Fruit fly (Drosophila melanogaster) whole organism, embryonic: ENCODE measurements around the gene CG31805.

Experiments used
- Blimp-1 ChIP-seq: fragments of 200-800 bp; sonication (Bioruptor generic); optimal IDR thresholded peaks from 3 replicates; lab custom pipeline; 2018; ENCODE audit warnings: missing biosample characterization, missing genetic modification characterization, mild to moderate bottlenecking, moderate library complexity, missing genetic modification reagents
- CG11504 ChIP-seq: fragments of 200-800 bp; sonication (Bioruptor generic); optimal IDR thresholded peaks from 3 replicates; lab custom pipeline; 2019; ENCODE audit warnings: missing biosample characterization, mild to moderate bottlenecking, missing genetic modification characterization, moderate library complexity
- CG12391 ChIP-seq: fragments of 200-800 bp; sonication (Bioruptor generic); optimal IDR thresholded peaks from 3 replicates; lab custom pipeline; 2018; ENCODE audit warnings: missing biosample characterization, mild to moderate bottlenecking, missing genetic modification characterization, moderate library complexity
- CG13775 ChIP-seq: fragments of 200-800 bp; sonication (Bioruptor generic); optimal IDR thresholded peaks from 3 replicates; lab custom pipeline; 2017; ENCODE audit warnings: missing biosample characterization, mild to moderate bottlenecking, missing genetic modification characterization
- CG15269 ChIP-seq: fragments of 200-800 bp; sonication (Bioruptor generic); optimal IDR thresholded peaks from 2 replicates; lab custom pipeline; 2018; ENCODE audit warnings: missing biosample characterization, mild to moderate bottlenecking, missing genetic modification characterization, moderate library complexity
- CG17359 ChIP-seq: fragments of 200-800 bp; sonication (Bioruptor generic); optimal IDR thresholded peaks from 3 replicates; lab custom pipeline; 2018; ENCODE audit warnings: missing biosample characterization, mild to moderate bottlenecking, missing genetic modification characterization, moderate library complexity
- CG17361 ChIP-seq: fragments of 200-800 bp; sonication (Bioruptor generic); IDR thresholded peaks from 3 replicates; pipeline ENCODE4 v1.3.6; 2022; ENCODE audit warnings: missing biosample characterization, missing genetic modification characterization
- CG17829 ChIP-seq: fragments of 200-800 bp; optimal IDR thresholded peaks from 2 replicates; lab custom pipeline; 2019; ENCODE audit warnings: missing biosample characterization, mild to moderate bottlenecking, missing genetic modification characterization, moderate library complexity
- CG2199 ChIP-seq: fragments of 200-800 bp; sonication (Bioruptor generic); IDR thresholded peaks from 3 replicates; pipeline ENCODE4 v1.3.6; 2022; ENCODE audit warnings: missing biosample characterization, missing genetic modification characterization
- CG2678 ChIP-seq: fragments of 200-800 bp; sonication (Bioruptor generic); optimal IDR thresholded peaks from 3 replicates; lab custom pipeline; 2019; ENCODE audit warnings: missing biosample characterization, mild to moderate bottlenecking, missing genetic modification characterization, moderate library complexity
- CG2712 ChIP-seq: fragments of 200-800 bp; optimal IDR thresholded peaks from 3 replicates; lab custom pipeline; 2019; ENCODE audit warnings: missing biosample characterization, mild to moderate bottlenecking, missing genetic modification characterization, moderate library complexity
- CG2889 ChIP-seq: fragments of 200-800 bp; sonication (Bioruptor generic); IDR thresholded peaks from 3 replicates; pipeline ENCODE4 v1.3.6; 2022; ENCODE audit warnings: missing biosample characterization, missing genetic modification characterization
- CG30431 ChIP-seq: fragments of 200-800 bp; sonication (Bioruptor generic); optimal IDR thresholded peaks from 2 replicates; lab custom pipeline; 2017; ENCODE audit warnings: missing biosample characterization, missing genetic modification characterization
- CG31441 ChIP-seq: fragments of 200-800 bp; sonication (Bioruptor generic); IDR thresholded peaks from 2 replicates; pipeline ENCODE4 v1.3.6; 2022; ENCODE audit warnings: missing biosample characterization, missing genetic modification characterization
- CG3163 ChIP-seq: fragments of 200-800 bp; sonication (Bioruptor generic); optimal IDR thresholded peaks from 3 replicates; lab custom pipeline; 2016; ENCODE audit warnings: missing biosample characterization, missing genetic modification characterization
- CG5953 ChIP-seq: fragments of 200-800 bp; sonication (Bioruptor generic); IDR thresholded peaks from 2 replicates; pipeline ENCODE4 v1.3.6; 2022; ENCODE audit warnings: missing biosample characterization, missing genetic modification characterization
- CG7786 ChIP-seq: fragments of 200-800 bp; sonication (Bioruptor generic); optimal IDR thresholded peaks from 2 replicates; lab custom pipeline; 2016; ENCODE audit warnings: missing biosample characterization, missing genetic modification characterization
- CG7839 ChIP-seq: fragments of 200-800 bp; sonication (Bioruptor generic); optimal IDR thresholded peaks from 3 replicates; lab custom pipeline; 2018; ENCODE audit warnings: missing biosample characterization, mild to moderate bottlenecking, missing genetic modification characterization, moderate library complexity
- CG8478 ChIP-seq: fragments of >200 bp; optimal IDR thresholded peaks from 2 replicates; lab custom pipeline; 2018
- CG9727 ChIP-seq: fragments of 200-800 bp; sonication (Bioruptor generic); optimal IDR thresholded peaks from 3 replicates; lab custom pipeline; 2017; ENCODE audit warnings: missing biosample characterization, mild to moderate bottlenecking, missing genetic modification characterization
- CG9817 ChIP-seq: fragments of 200-800 bp; sonication (Bioruptor generic); optimal IDR thresholded peaks from 2 replicates; lab custom pipeline; 2018; ENCODE audit warnings: missing biosample characterization, mild to moderate bottlenecking, missing genetic modification characterization, moderate library complexity
- CHES-1-like ChIP-seq: fragments of 200-800 bp; sonication (Bioruptor generic); optimal IDR thresholded peaks from 2 replicates; lab custom pipeline; 2016; ENCODE audit warnings: missing biosample characterization, missing genetic modification characterization
- CTCF ChIP-seq: fragments of 200-800 bp; sonication (Bioruptor generic); optimal IDR thresholded peaks from 2 replicates; lab custom pipeline; 2017; ENCODE audit warnings: missing biosample characterization, mild to moderate bottlenecking, missing genetic modification characterization, moderate library complexity
- D19A ChIP-seq: fragments of 200-800 bp; optimal IDR thresholded peaks from 3 replicates; lab custom pipeline; 2019; ENCODE audit warnings: missing biosample characterization, mild to moderate bottlenecking, missing genetic modification characterization, moderate library complexity
- Fer1 ChIP-seq: fragments of 200-800 bp; sonication (Bioruptor generic); optimal IDR thresholded peaks from 2 replicates; lab custom pipeline; 2017; ENCODE audit warnings: missing biosample characterization, mild to moderate bottlenecking, missing genetic modification characterization
- Hmr ChIP-seq: fragments of 200-800 bp; sonication (Bioruptor generic); optimal IDR thresholded peaks from 3 replicates; lab custom pipeline; 2017; ENCODE audit warnings: mild to moderate bottlenecking, missing biosample characterization, missing genetic modification reagents, missing genetic modification characterization
- Hr51 ChIP-seq, 2 experiments: fragments of 200-800 bp; sonication (Bioruptor generic); optimal IDR thresholded peaks; 2 replicates in 1 of 2; 3 replicates in 1 of 2; lab custom pipeline; 2016 to 2018; ENCODE audit warnings: missing biosample characterization in 2 of 2, missing genetic modification characterization in 2 of 2, mild to moderate bottlenecking in 1 of 2, moderate library complexity in 1 of 2
- Med ChIP-seq: fragments of 200-800 bp; sonication (Bioruptor generic); peaks from one replicate; lab custom pipeline; 2016; ENCODE audit warnings: missing biosample characterization, missing genetic modification characterization, mild to moderate bottlenecking, inconsistent platforms, moderate library complexity
- PHDP ChIP-seq: fragments of 200-800 bp; sonication (Bioruptor generic); optimal IDR thresholded peaks from 3 replicates; lab custom pipeline; 2018; ENCODE audit warnings: missing biosample characterization, mild to moderate bottlenecking, missing genetic modification characterization, moderate library complexity
- Side ChIP-seq: fragments of 200-800 bp; sonication (Bioruptor generic); optimal IDR thresholded peaks from 2 replicates; lab custom pipeline; 2016; ENCODE audit warnings: missing biosample characterization, missing genetic modification characterization
- gcm ChIP-seq: fragments of 200-800 bp; sonication (Bioruptor generic); optimal IDR thresholded peaks from 2 replicates; lab custom pipeline; 2019; ENCODE audit warnings: missing biosample characterization, mild to moderate bottlenecking, missing genetic modification characterization, moderate library complexity
- gem ChIP-seq: fragments of 200-800 bp; sonication (Bioruptor generic); optimal IDR thresholded peaks from 2 replicates; lab custom pipeline; 2019; ENCODE audit warnings: missing biosample characterization, mild to moderate bottlenecking, missing genetic modification characterization, moderate library complexity
- grau ChIP-seq: fragments of 200-800 bp; optimal IDR thresholded peaks from 3 replicates; lab custom pipeline; 2019; ENCODE audit warnings: missing biosample characterization, mild to moderate bottlenecking, missing genetic modification characterization, moderate library complexity
- ham ChIP-seq: fragments of 200-800 bp; sonication (Bioruptor generic); IDR thresholded peaks from 2 replicates; pipeline ENCODE4 v1.3.6; 2022; ENCODE audit warnings: missing biosample characterization, missing genetic modification characterization
- hth ChIP-seq: fragments of >200 bp; optimal IDR thresholded peaks from 2 replicates; lab custom pipeline; 2017; ENCODE audit warnings: inconsistent platforms
- phol ChIP-seq: fragments of 200-800 bp; sonication (Bioruptor generic); optimal IDR thresholded peaks from 3 replicates; lab custom pipeline; 2018; ENCODE audit warnings: missing biosample characterization, mild to moderate bottlenecking, missing genetic modification characterization, moderate library complexity
- pita ChIP-seq: fragments of 200-800 bp; sonication (Bioruptor generic); optimal IDR thresholded peaks from 2 replicates; lab custom pipeline; 2017; ENCODE audit warnings: missing biosample characterization, mild to moderate bottlenecking, missing genetic modification characterization
- row ChIP-seq: fragments of 200-800 bp; sonication (Bioruptor generic); IDR thresholded peaks from 3 replicates; pipeline ENCODE4 v1.3.6; 2022; ENCODE audit warnings: missing biosample characterization, missing genetic modification characterization
- seq ChIP-seq: fragments of 200-800 bp; sonication (Bioruptor generic); IDR thresholded peaks from 2 replicates; pipeline ENCODE4 v1.3.6; 2022; ENCODE audit warnings: missing biosample characterization, missing genetic modification characterization
- so ChIP-seq: fragments of 200-800 bp; sonication (Bioruptor generic); IDR thresholded peaks from 3 replicates; pipeline ENCODE4 v1.3.6; 2022; ENCODE audit warnings: missing biosample characterization, missing genetic modification characterization
- sob ChIP-seq: fragments of 200-800 bp; sonication (Bioruptor generic); IDR thresholded peaks from 2 replicates; pipeline ENCODE4 v1.3.6; 2022; ENCODE audit warnings: missing biosample characterization, missing genetic modification characterization
- sqz ChIP-seq: fragments of 200-800 bp; sonication (Bioruptor generic); optimal IDR thresholded peaks from 3 replicates; lab custom pipeline; 2018; ENCODE audit warnings: missing biosample characterization, mild to moderate bottlenecking, missing genetic modification characterization
- stc ChIP-seq: fragments of 200-800 bp; sonication (Bioruptor generic); IDR thresholded peaks from 2 replicates; pipeline ENCODE4 v1.3.6; 2022; ENCODE audit warnings: missing biosample characterization, missing genetic modification characterization
- stwl ChIP-seq: fragments of 200-800 bp; sonication (Bioruptor generic); optimal IDR thresholded peaks from 3 replicates; lab custom pipeline; 2018; ENCODE audit warnings: missing biosample characterization, mild to moderate bottlenecking, missing genetic modification characterization, moderate library complexity
- toy ChIP-seq: fragments of 200-800 bp; sonication (Bioruptor generic); IDR thresholded peaks from 2 replicates; pipeline ENCODE4 v1.3.6; 2022; ENCODE audit warnings: missing biosample characterization, missing genetic modification characterization
- unpg ChIP-seq: fragments of 200-800 bp; sonication (Bioruptor generic); optimal IDR thresholded peaks from 3 replicates; lab custom pipeline; 2018; ENCODE audit warnings: missing biosample characterization, mild to moderate bottlenecking, missing genetic modification characterization, moderate library complexity

The CG31805 gene

dm6 chr2L:16852318-16852932 lies 47.8 kb downstream of the CG31805 start, which contains the start of gene CG31810:
Gene CG31810, minus strand, starts transcription at chr2L:16852368.
- TF ChIP-seq Fer1 (GFP tag; lab: Kevin White, UChicago) (peak; percentile 8), grau (tag; lab: Kevin White, UChicago) (peak; percentile 17), CG7839 (peak; percentile 15), CG17829 (tag; lab: Kevin White, UChicago) (peak; percentile 2), CG15269 (peak; percentile 23), gem (tag; lab: Kevin White, UChicago) (peak; percentile 41), sob (no peak), unpg (GFP tag; lab: Kevin White, UChicago) (peak; percentile 35), gcm (peak; percentile 12), pita (GFP tag; lab: Kevin White, UChicago) (peak; percentile 3), toy (GFP tag; lab: Robert Waterston, UW) (no peak), so (GFP tag; lab: Robert Waterston, UW) (no peak), CG9727 (GFP tag; lab: Kevin White, UChicago) (no peak), stc (0 out of 2 replicates have a peak, but pooled peaks have one; percentile 8), CG2199 (GFP tag; lab: Robert Waterston, UW) (peak; percentile 7; the same call in 1 of the 3 replicates), Hr51 (GFP tag; optimal IDR thresholded peaks at IDR 0.05; lab: Kevin White, UChicago) (peak in 1 of 2 experiments; percentile 21), CG2712 (tag; lab: Kevin White, UChicago) (peak; percentile 17), CG31441 (GFP tag; lab: Robert Waterston, UW) (peak; percentile 32; the same call in 1 of the 2 replicates), seq (GFP tag; lab: Robert Waterston, UW) (no peak), CHES-1-like (no peak), row (GFP tag; lab: Robert Waterston, UW) (peak; percentile 43), D19A (tag; lab: Kevin White, UChicago) (peak; percentile 16), CG17361 (0 out of 3 replicates have a peak, but pooled peaks have one; percentile 20), Med (GFP tag; lab: Kevin White, UChicago) (peak; percentile 11), CG9817 (tag; lab: Kevin White, UChicago) (no peak), Side (GFP tag; lab: Kevin White, UChicago) (no peak), PHDP (tag; lab: Kevin White, UChicago) (peak; percentile 26), CG13775 (GFP tag; lab: Kevin White, UChicago) (no peak), CG3163 (peak; percentile 76), CG2678 (tag; lab: Kevin White, UChicago) (peak; percentile 30), hth (lab: Kevin White, UChicago) (no peak), Blimp-1 (GFP tag; lab: Kevin White, UChicago) (peak; percentile 4), CG2889 (peak; percentile 70; the same call in 2 of the 3 replicates), Hmr (peak; percentile 19), CG5953 (no peak), CG17359 (tag; lab: Kevin White, UChicago) (peak; percentile 42), phol (tag; lab: Kevin White, UChicago) (peak; percentile 2), ham (GFP tag; lab: Robert Waterston, UW) (no peak), CG30431 (GFP tag; lab: Kevin White, UChicago) (no peak), sqz (GFP tag; lab: Kevin White, UChicago) (no peak), CG11504 (tag; lab: Kevin White, UChicago) (peak; percentile 32), CG12391 (tag; lab: Kevin White, UChicago) (peak; percentile 17), CG8478 (lab: Kevin White, UChicago) (no peak), CTCF (GFP tag; lab: Kevin White, UChicago) (peak; percentile 31), stwl (tag; lab: Kevin White, UChicago) (peak; percentile 16), CG7786 (GFP tag; lab: Kevin White, UChicago) (no peak)
